Worm (Caenorhabditis elegans) whole organism, L1 larva: ENCODE data around the gene ZK682.7.

Experiments used
- F16B12.6 ChIP-seq: fragments of 150-350 bp; optimal IDR thresholded peaks from 2 replicates; lab custom pipeline; 2014; ENCODE audit warnings: missing biosample characterization, missing genetic modification characterization
- ama-1 ChIP-seq: fragments of 150-350 bp; optimal IDR thresholded peaks from 2 replicates; lab custom pipeline; 2014
- blmp-1 ChIP-seq: fragments of 150-350 bp; optimal IDR thresholded peaks from 2 replicates; lab custom pipeline; 2014; ENCODE audit warnings: missing biosample characterization, missing genetic modification characterization
- ceh-8 ChIP-seq: fragments of 200-800 bp; sonication (Bioruptor generic); optimal IDR thresholded peaks from 2 replicates; lab custom pipeline; 2018; ENCODE audit warnings: mild to moderate bottlenecking, missing genetic modification characterization, moderate library complexity, missing compliant biosample characterization
- ceh-88 ChIP-seq: fragments of 200-800 bp; sonication (Bioruptor generic); IDR thresholded peaks from 2 replicates; pipeline ENCODE4 v1.3.6; 2022; ENCODE audit warnings: missing genetic modification characterization, missing compliant biosample characterization
- ces-1 ChIP-seq: fragments of 150-350 bp; optimal IDR thresholded peaks from 2 replicates; lab custom pipeline; 2014; ENCODE audit warnings: missing biosample characterization, missing genetic modification reagents, missing genetic modification characterization
- dsc-1 ChIP-seq: sonication (generic microtip); optimal IDR thresholded peaks from 2 replicates; lab custom pipeline; 2016; ENCODE audit warnings: mild to moderate bottlenecking, missing genetic modification characterization, missing compliant biosample characterization
- egl-13 ChIP-seq: sonication (generic microtip); optimal IDR thresholded peaks from 2 replicates; lab custom pipeline; 2016; ENCODE audit warnings: missing genotype, missing genetic modification reagents, missing genetic modification characterization, missing compliant biosample characterization
- egl-27 ChIP-seq, 2 experiments: fragments of 150-350 bp in 1 of 2; sonication (generic microtip); optimal IDR thresholded peaks; 3 replicates each; lab custom pipeline; 2017 to 2018; ENCODE audit warnings: missing biosample characterization in 2 of 2, missing genetic modification characterization in 2 of 2, missing genetic modification reagents in 2 of 2
- elt-2 ChIP-seq: sonication (generic microtip); optimal IDR thresholded peaks from 2 replicates; lab custom pipeline; 2016; ENCODE audit warnings: missing genetic modification characterization, mild to moderate bottlenecking, inconsistent platforms, missing compliant biosample characterization, missing genetic modification reagents
- ets-5 ChIP-seq: fragments of 200-800 bp; sonication (Bioruptor generic); IDR thresholded peaks from 2 replicates; pipeline ENCODE4 v1.3.6; 2022; ENCODE audit warnings: missing genetic modification characterization, missing compliant biosample characterization
- fkh-10 ChIP-seq: sonication (generic microtip); optimal IDR thresholded peaks from 2 replicates; lab custom pipeline; 2017; ENCODE audit warnings: missing biosample characterization, missing genetic modification reagents, missing genetic modification characterization
- fkh-8 ChIP-seq: sonication (generic microtip); optimal IDR thresholded peaks from 2 replicates; lab custom pipeline; 2016; ENCODE audit warnings: mild to moderate bottlenecking, missing genetic modification characterization, missing compliant biosample characterization
- fos-1 ChIP-seq: fragments of 150-350 bp; optimal IDR thresholded peaks from 2 replicates; lab custom pipeline; 2014; ENCODE audit warnings: missing biosample characterization, missing genetic modification characterization
- hlh-17 ChIP-seq: fragments of 200-800 bp; sonication (Bioruptor generic); optimal IDR thresholded peaks from 2 replicates; lab custom pipeline; 2018; ENCODE audit warnings: missing genetic modification characterization, mild to moderate bottlenecking, missing compliant biosample characterization, moderate library complexity, borderline replicate concordance
- hlh-4 ChIP-seq: sonication (generic microtip); optimal IDR thresholded peaks from 2 replicates; lab custom pipeline; 2016; ENCODE audit warnings: mild to moderate bottlenecking, missing genetic modification characterization, missing compliant biosample characterization
- isw-1 ChIP-seq: fragments of 200-800 bp; sonication (Bioruptor generic); IDR thresholded peaks from 2 replicates; pipeline ENCODE4 v1.3.6; 2022; ENCODE audit warnings: missing genetic modification characterization, missing compliant biosample characterization
- jun-1 ChIP-seq: fragments of 150-350 bp; optimal IDR thresholded peaks from 2 replicates; lab custom pipeline; 2014; ENCODE audit warnings: missing biosample characterization, missing genetic modification reagents, missing genetic modification characterization
- lin-13 ChIP-seq: fragments of 150-350 bp; optimal IDR thresholded peaks from 2 replicates; lab custom pipeline; 2014; ENCODE audit warnings: missing biosample characterization, missing genetic modification reagents, missing genetic modification characterization
- lin-14 ChIP-seq: fragments of 200-800 bp; sonication (Bioruptor generic); optimal IDR thresholded peaks from 2 replicates; lab custom pipeline; 2018; ENCODE audit warnings: mild to moderate bottlenecking, missing genetic modification characterization, moderate library complexity, missing compliant biosample characterization
- lin-15B ChIP-seq: fragments of 150-350 bp; sonication (generic microtip); optimal IDR thresholded peaks from 3 replicates; lab custom pipeline; 2014; ENCODE audit warnings: missing biosample characterization, missing genetic modification characterization
- lsy-2 ChIP-seq, 2 experiments: fragments of 150-350 bp; optimal IDR thresholded peaks; 2 replicates each; lab custom pipeline; 2014; ENCODE audit warnings: missing biosample characterization in 2 of 2, missing genetic modification characterization in 2 of 2
- mab-9 ChIP-seq: fragments of 200-800 bp; sonication (Bioruptor generic); IDR thresholded peaks from 2 replicates; pipeline ENCODE4 v1.3.6; 2022; ENCODE audit warnings: missing genetic modification reagents, missing genetic modification characterization, missing compliant biosample characterization
- mef-2 ChIP-seq: fragments of 150-350 bp; optimal IDR thresholded peaks from 2 replicates; lab custom pipeline; 2014; ENCODE audit warnings: missing biosample characterization, missing genetic modification characterization
- mep-1 ChIP-seq: fragments of 150-350 bp; optimal IDR thresholded peaks from 2 replicates; lab custom pipeline; 2014; ENCODE audit warnings: missing biosample characterization, missing genetic modification characterization
- nhr-11 ChIP-seq: fragments of 150-350 bp; optimal IDR thresholded peaks from 2 replicates; lab custom pipeline; 2014; ENCODE audit warnings: missing biosample characterization, missing genetic modification characterization
- nhr-19 ChIP-seq: fragments of 200-800 bp; sonication (Bioruptor generic); conservative IDR thresholded peaks from 2 replicates; pipeline ENCODE4 v1.3.6; 2022; ENCODE audit warnings: missing genetic modification characterization, missing compliant biosample characterization
- nhr-20 ChIP-seq: sonication (generic microtip); optimal IDR thresholded peaks from 2 replicates; lab custom pipeline; 2016; ENCODE audit warnings: mild to moderate bottlenecking, missing genetic modification characterization, missing compliant biosample characterization
- nhr-237 ChIP-seq: fragments of 150-350 bp; optimal IDR thresholded peaks from 2 replicates; lab custom pipeline; 2014; ENCODE audit warnings: missing biosample characterization, missing genetic modification characterization
- nhr-47 ChIP-seq: sonication (generic microtip); optimal IDR thresholded peaks from 2 replicates; lab custom pipeline; 2016; ENCODE audit warnings: mild to moderate bottlenecking, missing genetic modification characterization, moderate library complexity, missing compliant biosample characterization
- nhr-71 ChIP-seq: sonication (generic microtip); optimal IDR thresholded peaks from 2 replicates; lab custom pipeline; 2016; ENCODE audit warnings: mild to moderate bottlenecking, missing genetic modification characterization, moderate library complexity, missing compliant biosample characterization
- nhr-77 ChIP-seq: fragments of 150-350 bp; optimal IDR thresholded peaks from 2 replicates; lab custom pipeline; 2014; ENCODE audit warnings: missing biosample characterization, missing genetic modification characterization
- pqm-1 ChIP-seq: sonication (generic microtip); optimal IDR thresholded peaks from 3 replicates; lab custom pipeline; 2017; ENCODE audit warnings: missing biosample characterization, missing genetic modification characterization
- rnt-1 ChIP-seq: sonication (generic microtip); optimal IDR thresholded peaks from 2 replicates; lab custom pipeline; 2016; ENCODE audit warnings: mild to moderate bottlenecking, missing genetic modification characterization, moderate library complexity, missing compliant biosample characterization
- snpc-4 ChIP-seq: fragments of 150-350 bp; optimal IDR thresholded peaks from 2 replicates; lab custom pipeline; 2014; ENCODE audit warnings: missing biosample characterization, missing genetic modification characterization
- snu-23 ChIP-seq: sonication (generic microtip); optimal IDR thresholded peaks from 2 replicates; lab custom pipeline; 2016; ENCODE audit warnings: missing genetic modification characterization, missing compliant biosample characterization
- sox-4 ChIP-seq: sonication (generic microtip); optimal IDR thresholded peaks from 2 replicates; lab custom pipeline; 2016; ENCODE audit warnings: missing genetic modification characterization, missing compliant biosample characterization
- swsn-7 ChIP-seq: sonication (generic microtip); optimal IDR thresholded peaks from 2 replicates; lab custom pipeline; 2016; ENCODE audit warnings: missing genetic modification characterization, missing compliant biosample characterization
- tbx-2 ChIP-seq: sonication (generic microtip); optimal IDR thresholded peaks from 2 replicates; lab custom pipeline; 2016; ENCODE audit warnings: missing genetic modification characterization, missing compliant biosample characterization
- unc-30 ChIP-seq: sonication (generic microtip); optimal IDR thresholded peaks from 2 replicates; lab custom pipeline; 2017; ENCODE audit warnings: missing biosample characterization, missing genetic modification characterization
- unc-62 ChIP-seq: fragments of 150-350 bp; optimal IDR thresholded peaks from 2 replicates; lab custom pipeline; 2014; ENCODE audit warnings: missing biosample characterization, missing genetic modification reagents, missing genetic modification characterization
- unc-98 ChIP-seq: fragments of 200-800 bp; sonication (Bioruptor generic); IDR thresholded peaks from 2 replicates; pipeline ENCODE4 v1.3.6; 2022; ENCODE audit warnings: missing genetic modification characterization, missing compliant biosample characterization
- vab-15 ChIP-seq: sonication (generic microtip); optimal IDR thresholded peaks from 2 replicates; lab custom pipeline; 2017; ENCODE audit warnings: missing genotype, mild to moderate bottlenecking, missing genetic modification characterization, missing compliant biosample characterization
- zag-1 ChIP-seq: fragments of 150-350 bp; optimal IDR thresholded peaks from 2 replicates; lab custom pipeline; 2014; ENCODE audit warnings: missing biosample characterization, missing genetic modification characterization

Gene ZK682.7

DNA sequence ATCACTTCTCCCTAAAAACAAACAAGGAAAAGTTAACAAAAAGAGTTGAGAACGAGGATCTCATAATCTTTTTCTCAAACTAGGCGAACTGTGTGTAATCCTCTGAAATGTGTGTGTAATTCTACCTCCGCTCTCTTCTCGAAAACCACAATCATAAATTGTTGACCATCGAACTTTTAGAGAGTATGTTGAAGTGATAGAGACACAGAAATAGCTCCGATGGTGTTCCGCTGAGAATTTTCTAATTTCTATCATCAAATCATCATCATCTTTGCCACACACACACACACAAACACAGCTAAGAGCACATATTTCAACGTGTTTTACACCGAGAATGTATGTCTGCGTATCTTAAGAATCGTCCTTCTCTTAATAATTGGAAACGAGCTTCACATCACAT lies 3.6 kb upstream of the ZK682.7 start:
- TF ChIP-seq mep-1 (no peak), isw-1 (no peak), lin-14 (GFP tag; lab: Kevin White, UChicago) (peak; percentile 15), dsc-1 (tag; lab: Kevin White, UChicago) (peak; percentile 25)

DNA sequence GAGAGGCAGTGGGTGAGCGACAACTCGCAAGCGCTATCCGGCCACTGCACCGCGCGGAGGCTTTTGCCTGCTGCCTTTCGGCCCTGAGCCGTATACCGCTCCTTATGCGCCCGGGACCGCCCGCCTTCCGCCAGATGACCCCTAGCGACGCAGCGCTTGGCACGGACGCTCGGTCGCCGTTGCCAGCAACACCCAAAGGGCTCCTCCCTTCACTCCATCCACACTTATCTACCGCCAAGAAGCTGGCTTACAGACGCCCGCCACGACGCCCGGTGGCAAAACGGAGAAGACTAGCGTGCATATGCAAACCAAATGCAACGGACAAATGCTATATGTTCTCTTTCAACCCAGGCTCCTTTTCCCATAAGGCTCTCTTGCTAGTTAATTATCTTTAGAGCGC lies 1.4 kb upstream of the ZK682.7 start:
- TF ChIP-seq sox-4 (tag; lab: Kevin White, UChicago) (no peak), lin-15B (no peak), nhr-237 (tag; lab: Kevin White, UChicago) (no peak), snpc-4 (tag; lab: Kevin White, UChicago) (no peak), swsn-7 (tag; lab: Kevin White, UChicago) (no peak), fkh-8 (tag; lab: Kevin White, UChicago) (peak; percentile 77), mab-9 (GFP tag; lab: Robert Waterston, UW) (no peak), nhr-47 (tag; lab: Kevin White, UChicago) (peak; percentile 15), fkh-10 (no peak), ceh-88 (GFP tag; lab: Robert Waterston, UW) (no peak), lin-14 (GFP tag; lab: Kevin White, UChicago) (no peak), rnt-1 (tag; lab: Kevin White, UChicago) (no peak), ceh-8 (GFP tag; lab: Kevin White, UChicago) (peak; percentile 1), jun-1 (tag; lab: Kevin White, UChicago) (no peak), nhr-19 (GFP tag; lab: Robert Waterston, UW) (no peak), ets-5 (GFP tag; lab: Robert Waterston, UW) (no peak), egl-13 (tag; lab: Kevin White, UChicago) (peak; percentile 1), ces-1 (GFP tag; lab: Kevin White, UChicago) (no peak), blmp-1 (no peak), vab-15 (tag; lab: Kevin White, UChicago) (no peak), egl-27 (tag; optimal IDR thresholded peaks at IDR 0.05; lab: Kevin White, UChicago) (no peak), tbx-2 (tag; lab: Kevin White, UChicago) (no peak), ama-1 (no peak), dsc-1 (tag; lab: Kevin White, UChicago) (peak; percentile 27), hlh-17 (GFP tag; lab: Kevin White, UChicago) (no peak), lin-13 (GFP tag; lab: Kevin White, UChicago) (no peak), unc-30 (tag; lab: Kevin White, UChicago) (no peak), F16B12.6 (tag; lab: Kevin White, UChicago) (no peak), elt-2 (tag; lab: Kevin White, UChicago) (no peak), nhr-77 (tag; lab: Kevin White, UChicago) (no peak), mef-2 (tag; lab: Kevin White, UChicago) (no peak), lsy-2 (tag; optimal IDR thresholded peaks at IDR 0.05; lab: Kevin White, UChicago) (no peak), hlh-4 (tag; lab: Kevin White, UChicago) (no peak), zag-1 (tag; lab: Kevin White, UChicago) (no peak), pqm-1 (no peak), unc-98 (GFP tag; lab: Robert Waterston, UW) (no peak), unc-62 (no peak), fos-1 (no peak), snu-23 (GFP tag; lab: Kevin White, UChicago) (no peak), nhr-71 (tag; lab: Kevin White, UChicago) (peak; percentile 24), nhr-11 (no peak), nhr-20 (no peak)
